Fruit fly (Drosophila melanogaster) whole organism, wandering third instar larva: ENCODE data around the gene CG34124.

ENCODE experiments used
- CG32264 ChIP-seq: fragments of 200-800 bp; sonication (Bioruptor generic); optimal IDR thresholded peaks from 2 replicates; lab custom pipeline; 2016; ENCODE audit warnings: missing biosample characterization, missing genetic modification characterization
- OdsH ChIP-seq: fragments of 200-800 bp; sonication (Bioruptor generic); optimal IDR thresholded peaks from 2 replicates; lab custom pipeline; 2016; ENCODE audit warnings: missing biosample characterization, mild to moderate bottlenecking, missing genetic modification characterization
- dl ChIP-seq, 2 experiments: fragments of 175-275, 200-275 bp in 1 of 2; fragments of 200-275 bp in 1 of 2; sonication (Bioruptor generic); optimal IDR thresholded peaks; lab custom pipeline; 2018; ENCODE audit warnings: mild to moderate bottlenecking in 2 of 2, missing biosample characterization in 2 of 2, missing genetic modification characterization in 2 of 2, moderate library complexity in 2 of 2; ENCODE audit not compliant: partially characterized antibody in 2 of 2, insufficient read depth in 1 of 2
- pan ChIP-seq: fragments of >200 bp; optimal IDR thresholded peaks from 2 replicates; lab custom pipeline; 2017
- usp ChIP-seq: fragments of >200 bp; optimal IDR thresholded peaks from 2 replicates; lab custom pipeline; 2017; ENCODE audit warnings: missing biosample characterization, missing genetic modification characterization

dm6 chr2L:4982098-4982646 lies 24.0 kb downstream of the CG34124 start:
- TF ChIP-seq pan (lab: Kevin White, UChicago) (no peak), CG32264 (no peak), dl (GFP tag; optimal IDR thresholded peaks at IDR 0.05; lab: Kevin White, UChicago; ENCODE audit: insufficient read depth in 1 of 2, partially characterized antibody in 2 of 2) (no peak), OdsH (GFP tag; lab: Kevin White, UChicago) (no peak), usp (GFP tag; lab: Kevin White, UChicago) (no peak)
